Worm (Caenorhabditis elegans): ENCODE data around the gene egli-1.

ce11 chrII:9299679-9300078 is 24.1 kb upstream of the egli-1 start:
- TF ChIP-seq him-1 (tag; optimal IDR thresholded peaks at IDR 0.05) (no peak), dao-5 (tag; optimal IDR thresholded peaks at IDR 0.05) (no peak), W03F9.2 (tag; optimal IDR thresholded peaks at IDR 0.05) (no peak)

All from whole organism, L4/young adult.